Fruit fly (Drosophila melanogaster) whole organism, embryonic: ENCODE results near the gene CG17028.

ENCODE experiments used
- CG1024 ChIP-seq: fragments of 200-800 bp; sonication (Bioruptor generic); IDR thresholded peaks from 2 replicates; pipeline ENCODE4 v1.3.6; 2022; ENCODE audit warnings: missing biosample characterization, missing genetic modification characterization
- CG11504 ChIP-seq: fragments of 200-800 bp; sonication (Bioruptor generic); optimal IDR thresholded peaks from 3 replicates; lab custom pipeline; 2019; ENCODE audit warnings: missing biosample characterization, mild to moderate bottlenecking, missing genetic modification characterization, moderate library complexity
- CG1233 ChIP-seq: fragments of 200-800 bp; sonication (Bioruptor generic); optimal IDR thresholded peaks from 4 replicates; lab custom pipeline; 2018; ENCODE audit warnings: missing biosample characterization, mild to moderate bottlenecking, missing genetic modification characterization
- CG14441 ChIP-seq: fragments of 200-800 bp; sonication (Bioruptor generic); IDR thresholded peaks from 2 replicates; pipeline ENCODE4 v1.3.6; 2022; ENCODE audit warnings: missing biosample characterization, missing genetic modification characterization
- CG15601 ChIP-seq: fragments of 200-800 bp; sonication (Bioruptor generic); optimal IDR thresholded peaks from 3 replicates; lab custom pipeline; 2019; ENCODE audit warnings: missing biosample characterization, mild to moderate bottlenecking, missing genetic modification characterization, moderate library complexity
- CG15696 ChIP-seq: fragments of 200-800 bp; sonication (Bioruptor generic); optimal IDR thresholded peaks from 2 replicates; lab custom pipeline; 2019; ENCODE audit warnings: missing biosample characterization, mild to moderate bottlenecking, missing genetic modification characterization, moderate library complexity
- CG17361 ChIP-seq: fragments of 200-800 bp; sonication (Bioruptor generic); IDR thresholded peaks from 3 replicates; pipeline ENCODE4 v1.3.6; 2022; ENCODE audit warnings: missing biosample characterization, missing genetic modification characterization
- CG17385 ChIP-seq: fragments of 200-800 bp; sonication (Bioruptor generic); optimal IDR thresholded peaks from 3 replicates; lab custom pipeline; 2018; ENCODE audit warnings: missing biosample characterization, mild to moderate bottlenecking, missing genetic modification characterization
- CG2678 ChIP-seq: fragments of 200-800 bp; sonication (Bioruptor generic); optimal IDR thresholded peaks from 3 replicates; lab custom pipeline; 2019; ENCODE audit warnings: missing biosample characterization, mild to moderate bottlenecking, missing genetic modification characterization, moderate library complexity
- CG3065 ChIP-seq: fragments of 200-800 bp; sonication (Bioruptor generic); optimal IDR thresholded peaks from 2 replicates; lab custom pipeline; 2016; ENCODE audit warnings: missing biosample characterization, missing genetic modification characterization
- CG33557 ChIP-seq: fragments of 200-800 bp; sonication (Bioruptor generic); optimal IDR thresholded peaks from 2 replicates; lab custom pipeline; 2019; ENCODE audit warnings: missing biosample characterization, mild to moderate bottlenecking, missing genetic modification characterization, moderate library complexity
- CG3995 ChIP-seq: fragments of 200-800 bp; sonication (Bioruptor generic); optimal IDR thresholded peaks from 3 replicates; lab custom pipeline; 2016; ENCODE audit warnings: missing biosample characterization, missing genetic modification characterization
- CG4328 ChIP-seq: fragments of 200-800 bp; sonication (Bioruptor generic); optimal IDR thresholded peaks from 3 replicates; lab custom pipeline; 2017; ENCODE audit warnings: missing biosample characterization, missing genetic modification reagents, missing genetic modification characterization
- CG4424 ChIP-seq: fragments of 200-800 bp; sonication (Bioruptor generic); optimal IDR thresholded peaks from 3 replicates; lab custom pipeline; 2016; ENCODE audit warnings: missing biosample characterization, missing genetic modification characterization
- CG8290 ChIP-seq, 3 experiments: fragments of 200-800 bp; sonication (Bioruptor generic); optimal IDR thresholded peaks; 2 replicates each; lab custom pipeline; 2016 to 2019; ENCODE audit warnings: missing biosample characterization in 3 of 3, missing genetic modification characterization in 3 of 3, mild to moderate bottlenecking in 2 of 3, moderate library complexity in 1 of 3
- Chrac-16 ChIP-seq: fragments of 200-800 bp; sonication (Bioruptor generic); optimal IDR thresholded peaks from 3 replicates; lab custom pipeline; 2016; ENCODE audit warnings: missing biosample characterization, missing genetic modification characterization
- D ChIP-seq, 2 experiments: fragments of 200-800 bp in 1 of 2; fragments of >200 bp in 1 of 2; sonication (Bioruptor generic) in 1 of 2; optimal IDR thresholded peaks; 2 replicates in 1 of 2; 3 replicates in 1 of 2; lab custom pipeline; 2017; ENCODE audit warnings: mild to moderate bottlenecking in 1 of 2, missing biosample characterization in 1 of 2, missing genetic modification characterization in 1 of 2, missing genetic modification reagents in 1 of 2
- E2f1 ChIP-seq: fragments of 200-800 bp; sonication (Bioruptor generic); IDR thresholded peaks from 2 replicates; pipeline ENCODE4 v1.3.6; 2022; ENCODE audit warnings: missing biosample characterization, missing genetic modification characterization
- ERR ChIP-seq: fragments of 200-800 bp; sonication (Bioruptor generic); optimal IDR thresholded peaks from 2 replicates; lab custom pipeline; 2016; ENCODE audit warnings: missing biosample characterization, missing genetic modification characterization
- Fer3 ChIP-seq: fragments of 200-800 bp; sonication (Bioruptor generic); optimal IDR thresholded peaks from 2 replicates; lab custom pipeline; 2018; ENCODE audit warnings: missing biosample characterization, mild to moderate bottlenecking, missing genetic modification characterization, moderate library complexity
- H15 ChIP-seq: fragments of 200-800 bp; sonication (Bioruptor generic); IDR thresholded peaks from 3 replicates; pipeline ENCODE4 v1.3.6; 2022; ENCODE audit warnings: missing biosample characterization, missing genetic modification characterization
- H2.0 ChIP-seq: fragments of 200-800 bp; sonication (Bioruptor generic); IDR thresholded peaks from 2 replicates; pipeline ENCODE4 v1.3.6; 2022; ENCODE audit warnings: missing biosample characterization, missing genetic modification characterization
- Hmx ChIP-seq: fragments of 200-800 bp; sonication (Bioruptor generic); optimal IDR thresholded peaks from 2 replicates; lab custom pipeline; 2016; ENCODE audit warnings: missing biosample characterization, missing genetic modification characterization
- Jarid2 ChIP-seq: fragments of 200-800 bp; sonication (Bioruptor generic); optimal IDR thresholded peaks from 3 replicates; lab custom pipeline; 2017; ENCODE audit warnings: mild to moderate bottlenecking, missing biosample characterization, missing genetic modification reagents, missing genetic modification characterization
- MTF-1 ChIP-seq: fragments of 200-800 bp; sonication (Bioruptor generic); optimal IDR thresholded peaks from 2 replicates; lab custom pipeline; 2018; ENCODE audit warnings: missing biosample characterization, mild to moderate bottlenecking, missing genetic modification characterization, borderline replicate concordance
- Med ChIP-seq: fragments of 200-800 bp; sonication (Bioruptor generic); peaks from one replicate; lab custom pipeline; 2016; ENCODE audit warnings: missing biosample characterization, missing genetic modification characterization, mild to moderate bottlenecking, inconsistent platforms, moderate library complexity
- PHDP ChIP-seq: fragments of 200-800 bp; sonication (Bioruptor generic); optimal IDR thresholded peaks from 3 replicates; lab custom pipeline; 2018; ENCODE audit warnings: missing biosample characterization, mild to moderate bottlenecking, missing genetic modification characterization, moderate library complexity
- Side ChIP-seq: fragments of 200-800 bp; sonication (Bioruptor generic); optimal IDR thresholded peaks from 2 replicates; lab custom pipeline; 2016; ENCODE audit warnings: missing biosample characterization, missing genetic modification characterization
- Sox102F ChIP-seq: fragments of 200-800 bp; sonication (Bioruptor generic); optimal IDR thresholded peaks from 2 replicates; lab custom pipeline; 2018; ENCODE audit warnings: missing biosample characterization, mild to moderate bottlenecking, missing genetic modification characterization, moderate library complexity
- Sry-δ ChIP-seq: fragments of 200-800 bp; sonication (Bioruptor generic); optimal IDR thresholded peaks from 2 replicates; lab custom pipeline; 2016; ENCODE audit warnings: missing biosample characterization, missing genetic modification characterization
- Stat92E ChIP-seq, 3 experiments: fragments of >200 bp in 2 of 3; fragments of 200-800 bp in 1 of 3; sonication (Bioruptor generic) in 1 of 3; optimal IDR thresholded peaks; 2 replicates each; lab custom pipeline; 2017 to 2019; ENCODE audit warnings: missing biosample characterization in 3 of 3, missing genetic modification characterization in 3 of 3, mild to moderate bottlenecking in 1 of 3, moderate library complexity in 1 of 3
- amos ChIP-seq: fragments of 200-800 bp; sonication (Bioruptor generic); IDR thresholded peaks from 2 replicates; pipeline ENCODE4 v1.3.6; 2022; ENCODE audit warnings: missing biosample characterization, missing genetic modification characterization; ENCODE audit not compliant: partially characterized antibody
- bab2 ChIP-seq: fragments of 200-800 bp; sonication (Bioruptor generic); optimal IDR thresholded peaks from 2 replicates; lab custom pipeline; 2016; ENCODE audit warnings: missing biosample characterization, missing genetic modification characterization
- bigmax ChIP-seq: fragments of 200-800 bp; sonication (Bioruptor generic); optimal IDR thresholded peaks from 2 replicates; lab custom pipeline; 2018; ENCODE audit warnings: missing biosample characterization, mild to moderate bottlenecking, missing genetic modification characterization
- br ChIP-seq: fragments of >200 bp; optimal IDR thresholded peaks from 2 replicates; lab custom pipeline; 2017
- cad ChIP-seq: fragments of >200 bp; optimal IDR thresholded peaks from 2 replicates; lab custom pipeline; 2017; ENCODE audit warnings: missing biosample characterization, missing genetic modification characterization
- ci ChIP-seq: fragments of 200-800 bp; sonication (Bioruptor generic); IDR thresholded peaks from 3 replicates; pipeline ENCODE4 v1.3.6; 2022; ENCODE audit warnings: missing biosample characterization, missing genetic modification characterization
- crc ChIP-seq: fragments of 200-800 bp; sonication (Bioruptor generic); optimal IDR thresholded peaks from 2 replicates; lab custom pipeline; 2016; ENCODE audit warnings: missing biosample characterization, missing genetic modification characterization
- gem ChIP-seq: fragments of 200-800 bp; sonication (Bioruptor generic); optimal IDR thresholded peaks from 2 replicates; lab custom pipeline; 2019; ENCODE audit warnings: missing biosample characterization, mild to moderate bottlenecking, missing genetic modification characterization, moderate library complexity
- her ChIP-seq: fragments of 200-800 bp; sonication (Bioruptor generic); optimal IDR thresholded peaks from 2 replicates; lab custom pipeline; 2016; ENCODE audit warnings: missing biosample characterization, missing genetic modification characterization
- lola ChIP-seq, 3 experiments: fragments of >200 bp in 2 of 3; fragments of 200-800 bp in 1 of 3; sonication (Bioruptor generic) in 1 of 3; optimal IDR thresholded peaks; 2 replicates each; lab custom pipeline; 2017 to 2019; ENCODE audit warnings: missing biosample characterization in 3 of 3, missing genetic modification characterization in 3 of 3, mild to moderate bottlenecking in 1 of 3, moderate library complexity in 1 of 3
- lov ChIP-seq, 2 experiments: fragments of 200-800 bp in 1 of 2; fragments of >200 bp in 1 of 2; sonication (Bioruptor generic) in 1 of 2; IDR thresholded peaks in 1 of 2; optimal IDR thresholded peaks in 1 of 2; 2 replicates in 1 of 2; 3 replicates in 1 of 2; pipeline versions ENCODE4 v1.3.6 to Lab custom; 2017 to 2022; ENCODE audit warnings: missing biosample characterization in 1 of 2, missing genetic modification characterization in 1 of 2
- ranshi ChIP-seq: fragments of 200-800 bp; sonication (Bioruptor generic); IDR thresholded peaks from 2 replicates; pipeline ENCODE4 v1.3.6; 2022; ENCODE audit warnings: missing biosample characterization, missing genetic modification characterization
- sens ChIP-seq: fragments of 200-800 bp; sonication (Bioruptor generic); peaks from one replicate; lab custom pipeline; 2016; ENCODE audit warnings: missing biosample characterization, missing genetic modification characterization
- ssp ChIP-seq: fragments of 200-800 bp; sonication (Bioruptor generic); IDR thresholded peaks from 2 replicates; pipeline ENCODE4 v1.3.6; 2022; ENCODE audit warnings: missing biosample characterization, missing genetic modification characterization
- stc ChIP-seq: fragments of 200-800 bp; sonication (Bioruptor generic); IDR thresholded peaks from 2 replicates; pipeline ENCODE4 v1.3.6; 2022; ENCODE audit warnings: missing biosample characterization, missing genetic modification characterization
- ttk ChIP-seq: fragments of 200-800 bp; sonication (Bioruptor generic); IDR thresholded peaks from 2 replicates; pipeline ENCODE4 v2.1.2; 2022; ENCODE audit warnings: missing biosample characterization, missing genetic modification characterization

CG17028 gene

dm6 chr3L:16004401-16005237 is 26.3 kb downstream of the CG17028 start, which contains the start of the genes hzg and mRpS31 (continued):
- TF ChIP-seq amos (GFP tag; lab: Robert Waterston, UW) (no peak; the same call in 1 of the 2 replicates), Fer3 (peak; percentile 64), D (optimal IDR thresholded peaks at IDR 0.05; lab: Kevin White, UChicago) (no peak), D (GFP tag; optimal IDR thresholded peaks at IDR 0.05; lab: Kevin White, UChicago) (peak; percentile 26)

dm6 chr3L:16010176-16010575 is 31.9 kb downstream of the CG17028 start:
- no peak for TF ChIP-seq Stat92E (GFP tag; optimal IDR thresholded peaks at IDR 0.05; lab: Kevin White, UChicago)
- no peak for TF ChIP-seq CG33557 (GFP tag; lab: Kevin White, UChicago)
- no peak for TF ChIP-seq CG17385 (GFP tag; lab: Kevin White, UChicago)
- peak; percentile 1 for TF ChIP-seq CG2678 (tag; lab: Kevin White, UChicago)
- peak; percentile 18 for TF ChIP-seq PHDP (tag; lab: Kevin White, UChicago)
- TF ChIP-seq MTF-1 (GFP tag; lab: Kevin White, UChicago): no peak
- TF ChIP-seq CG17361 (GFP tag; lab: Robert Waterston, UW): no peak
- no peak for TF ChIP-seq Hmx (GFP tag; lab: Kevin White, UChicago)
- no peak for TF ChIP-seq CG15696 (tag; lab: Kevin White, UChicago)
- TF ChIP-seq Jarid2 (GFP tag; lab: Kevin White, UChicago): no peak
- TF ChIP-seq bigmax (GFP tag; lab: Kevin White, UChicago): no peak
- no peak for TF ChIP-seq H2.0 (GFP tag; lab: Robert Waterston, UW)
- no peak for TF ChIP-seq ranshi (GFP tag; lab: Robert Waterston, UW)
- TF ChIP-seq CG8290 (GFP tag; optimal IDR thresholded peaks at IDR 0.05; lab: Kevin White, UChicago): no peak
- no peak for TF ChIP-seq CG8290 (tag; optimal IDR thresholded peaks at IDR 0.05; lab: Kevin White, UChicago)
- no peak for TF ChIP-seq cad (GFP tag; lab: Kevin White, UChicago)
- TF ChIP-seq CG1024: no peak
- TF ChIP-seq crc (GFP tag; lab: Kevin White, UChicago): no peak
- TF ChIP-seq Sox102F (GFP tag; lab: Kevin White, UChicago): no peak
- no peak for TF ChIP-seq CG3995 (GFP tag; lab: Kevin White, UChicago)
- TF ChIP-seq ERR (GFP tag; lab: Kevin White, UChicago): no peak
- TF ChIP-seq H15 (GFP tag; lab: Robert Waterston, UW): no peak
- TF ChIP-seq lov (optimal IDR thresholded peaks at IDR 0.05; lab: Kevin White, UChicago): no peak
- TF ChIP-seq lov (GFP tag; IDR thresholded peaks at IDR 0.05; lab: Robert Waterston, UW): no peak
- TF ChIP-seq CG15601 (tag; lab: Kevin White, UChicago): peak; percentile 12
- TF ChIP-seq ssp: no peak
- TF ChIP-seq CG1233 (GFP tag; lab: Kevin White, UChicago): peak; percentile 4
- TF ChIP-seq CG4424 (GFP tag; lab: Kevin White, UChicago): no peak
- peak; percentile 3 for TF ChIP-seq gem (tag; lab: Kevin White, UChicago)
- TF ChIP-seq Sry-δ (GFP tag; lab: Kevin White, UChicago): no peak
- TF ChIP-seq lola (GFP tag; optimal IDR thresholded peaks at IDR 0.05; lab: Kevin White, UChicago): no peak
- TF ChIP-seq br: no peak
- no peak for TF ChIP-seq Chrac-16 (GFP tag; lab: Kevin White, UChicago)
- no peak for TF ChIP-seq CG4328
- TF ChIP-seq Side (GFP tag; lab: Kevin White, UChicago): no peak
- TF ChIP-seq stc: no peak
- TF ChIP-seq E2f1 (GFP tag; lab: Robert Waterston, UW): no peak
- TF ChIP-seq sens (GFP tag; lab: Kevin White, UChicago): peak; percentile 70
- no peak for TF ChIP-seq her (GFP tag; lab: Kevin White, UChicago)
- TF ChIP-seq CG11504 (tag; lab: Kevin White, UChicago): peak; percentile 5
- peak; percentile 46; the same call in 1 of the 3 replicates for TF ChIP-seq ci
- no peak for TF ChIP-seq bab2 (GFP tag; lab: Kevin White, UChicago)
- no peak for TF ChIP-seq ttk (GFP tag; lab: Robert Waterston, UW)
- no peak for TF ChIP-seq Med (GFP tag; lab: Kevin White, UChicago)
- no peak for TF ChIP-seq CG14441 (GFP tag; lab: Robert Waterston, UW)
- TF ChIP-seq CG3065: no peak
